Fruit fly (Drosophila melanogaster) whole organism, embryonic: ENCODE data around the gene Alp13.
A peak's percentile ranks its signal among the peaks of the same experiment; 100 is the strongest.

Experiments used
- BEAF-32 ChIP-seq: fragments of 200-800 bp; sonication (Bioruptor generic); optimal IDR thresholded peaks from 3 replicates; lab custom pipeline; 2017; ENCODE audit warnings: missing biosample characterization, missing genetic modification characterization, mild to moderate bottlenecking, moderate library complexity, missing genetic modification reagents
- CG10274 ChIP-seq: fragments of 200-800 bp; sonication (Bioruptor generic); optimal IDR thresholded peaks from 3 replicates; lab custom pipeline; 2017; ENCODE audit warnings: missing biosample characterization, mild to moderate bottlenecking, missing genetic modification characterization
- CG12659 ChIP-seq: fragments of 200-800 bp; sonication (Bioruptor generic); optimal IDR thresholded peaks from 3 replicates; lab custom pipeline; 2017; ENCODE audit warnings: mild to moderate bottlenecking, missing biosample characterization, missing genetic modification reagents, missing genetic modification characterization
- CG13775 ChIP-seq: fragments of 200-800 bp; sonication (Bioruptor generic); optimal IDR thresholded peaks from 3 replicates; lab custom pipeline; 2017; ENCODE audit warnings: missing biosample characterization, mild to moderate bottlenecking, missing genetic modification characterization
- CG15073 ChIP-seq: fragments of 200-800 bp; sonication (Bioruptor generic); optimal IDR thresholded peaks from 2 replicates; lab custom pipeline; 2016; ENCODE audit warnings: missing biosample characterization, missing genetic modification characterization
- CG15269 ChIP-seq: fragments of 200-800 bp; sonication (Bioruptor generic); optimal IDR thresholded peaks from 2 replicates; lab custom pipeline; 2018; ENCODE audit warnings: missing biosample characterization, mild to moderate bottlenecking, missing genetic modification characterization, moderate library complexity
- CG15601 ChIP-seq: fragments of 200-800 bp; sonication (Bioruptor generic); optimal IDR thresholded peaks from 3 replicates; lab custom pipeline; 2019; ENCODE audit warnings: missing biosample characterization, mild to moderate bottlenecking, missing genetic modification characterization, moderate library complexity
- CG16863 ChIP-seq: fragments of 200-800 bp; sonication (Bioruptor generic); optimal IDR thresholded peaks from 3 replicates; lab custom pipeline; 2016; ENCODE audit warnings: missing biosample characterization, missing genetic modification characterization
- CG2116 ChIP-seq: fragments of 200-800 bp; sonication (Bioruptor generic); optimal IDR thresholded peaks from 3 replicates; lab custom pipeline; 2018; ENCODE audit warnings: missing biosample characterization, mild to moderate bottlenecking, missing genetic modification characterization
- CG4820 ChIP-seq: fragments of 200-800 bp; sonication (Bioruptor generic); optimal IDR thresholded peaks from 3 replicates; lab custom pipeline; 2016; ENCODE audit warnings: missing biosample characterization, missing genetic modification characterization
- CG5953 ChIP-seq: fragments of 200-800 bp; sonication (Bioruptor generic); IDR thresholded peaks from 2 replicates; pipeline ENCODE4 v1.3.6; 2022; ENCODE audit warnings: missing biosample characterization, missing genetic modification characterization
- CG6689 ChIP-seq: fragments of 200-800 bp; sonication (Bioruptor generic); IDR thresholded peaks from 2 replicates; pipeline ENCODE4 v1.3.6; 2022; ENCODE audit warnings: missing biosample characterization, missing genetic modification characterization
- CG6813 ChIP-seq: fragments of 200-800 bp; sonication (Bioruptor generic); optimal IDR thresholded peaks from 2 replicates; lab custom pipeline; 2017; ENCODE audit warnings: missing biosample characterization, missing genetic modification characterization, mild to moderate bottlenecking, moderate library complexity, missing genetic modification reagents
- CG7745 ChIP-seq: fragments of 200-800 bp; sonication (Bioruptor generic); optimal IDR thresholded peaks from 2 replicates; lab custom pipeline; 2018; ENCODE audit warnings: missing biosample characterization, mild to moderate bottlenecking, missing genetic modification characterization, moderate library complexity
- CG7839 ChIP-seq: fragments of 200-800 bp; sonication (Bioruptor generic); optimal IDR thresholded peaks from 3 replicates; lab custom pipeline; 2018; ENCODE audit warnings: missing biosample characterization, mild to moderate bottlenecking, missing genetic modification characterization, moderate library complexity
- CG7963 ChIP-seq: fragments of 200-800 bp; sonication (Bioruptor generic); IDR thresholded peaks from 3 replicates; pipeline ENCODE4 v1.3.6; 2022; ENCODE audit warnings: missing biosample characterization, missing genetic modification characterization; ENCODE audit not compliant: partially characterized antibody
- CG8281 ChIP-seq: fragments of 200-800 bp; sonication (Bioruptor generic); optimal IDR thresholded peaks from 2 replicates; lab custom pipeline; 2018; ENCODE audit warnings: missing biosample characterization, mild to moderate bottlenecking, missing genetic modification characterization, moderate library complexity
- CG8924 ChIP-seq: fragments of 200-800 bp; optimal IDR thresholded peaks from 3 replicates; lab custom pipeline; 2019; ENCODE audit warnings: missing biosample characterization, mild to moderate bottlenecking, missing genetic modification characterization, moderate library complexity
- CG8944 ChIP-seq: fragments of 200-800 bp; sonication (Bioruptor generic); optimal IDR thresholded peaks from 3 replicates; lab custom pipeline; 2016; ENCODE audit warnings: missing biosample characterization, missing genetic modification characterization
- Drgx ChIP-seq: fragments of 200-800 bp; sonication (Bioruptor generic); IDR thresholded peaks from 2 replicates; pipeline ENCODE4 v1.3.6; 2022; ENCODE audit warnings: missing biosample characterization, missing genetic modification characterization
- ERR ChIP-seq: fragments of 200-800 bp; sonication (Bioruptor generic); optimal IDR thresholded peaks from 2 replicates; lab custom pipeline; 2016; ENCODE audit warnings: missing biosample characterization, missing genetic modification characterization
- HLHmδ ChIP-seq: fragments of 200-800 bp; sonication (Bioruptor generic); optimal IDR thresholded peaks from 2 replicates; lab custom pipeline; 2018; ENCODE audit warnings: missing biosample characterization, mild to moderate bottlenecking, missing genetic modification characterization, moderate library complexity
- HmgD ChIP-seq: fragments of 200-800 bp; sonication (Bioruptor generic); optimal IDR thresholded peaks from 3 replicates; lab custom pipeline; 2016; ENCODE audit warnings: missing biosample characterization, missing genetic modification characterization
- Hmr ChIP-seq: fragments of 200-800 bp; sonication (Bioruptor generic); optimal IDR thresholded peaks from 3 replicates; lab custom pipeline; 2017; ENCODE audit warnings: mild to moderate bottlenecking, missing biosample characterization, missing genetic modification reagents, missing genetic modification characterization
- Jarid2 ChIP-seq: fragments of 200-800 bp; sonication (Bioruptor generic); optimal IDR thresholded peaks from 3 replicates; lab custom pipeline; 2017; ENCODE audit warnings: mild to moderate bottlenecking, missing biosample characterization, missing genetic modification reagents, missing genetic modification characterization
- Sry-δ ChIP-seq: fragments of 200-800 bp; sonication (Bioruptor generic); optimal IDR thresholded peaks from 2 replicates; lab custom pipeline; 2016; ENCODE audit warnings: missing biosample characterization, missing genetic modification characterization
- Xbp1 ChIP-seq: fragments of 200-800 bp; sonication (Bioruptor generic); optimal IDR thresholded peaks from 3 replicates; lab custom pipeline; 2016; ENCODE audit warnings: missing biosample characterization, mild to moderate bottlenecking, missing genetic modification characterization
- Xrp1 ChIP-seq: fragments of 200-800 bp; sonication (Bioruptor generic); IDR thresholded peaks from 2 replicates; pipeline ENCODE4 v1.3.6; 2022; ENCODE audit warnings: missing biosample characterization, missing genetic modification characterization
- bigmax ChIP-seq: fragments of 200-800 bp; sonication (Bioruptor generic); optimal IDR thresholded peaks from 2 replicates; lab custom pipeline; 2018; ENCODE audit warnings: missing biosample characterization, mild to moderate bottlenecking, missing genetic modification characterization
- bowl ChIP-seq: fragments of 200-800 bp; sonication (Bioruptor generic); IDR thresholded peaks from 2 replicates; pipeline ENCODE4 v1.3.6; 2022; ENCODE audit warnings: missing biosample characterization, missing genetic modification characterization
- cad ChIP-seq: fragments of >200 bp; optimal IDR thresholded peaks from 2 replicates; lab custom pipeline; 2017; ENCODE audit warnings: missing biosample characterization, missing genetic modification characterization
- cwo ChIP-seq: fragments of 200-800 bp; sonication (Bioruptor generic); optimal IDR thresholded peaks from 3 replicates; lab custom pipeline; 2017; ENCODE audit warnings: missing biosample characterization, missing genetic modification characterization, mild to moderate bottlenecking, moderate library complexity, missing genetic modification reagents
- gce ChIP-seq: fragments of 200-800 bp; sonication (Bioruptor generic); IDR thresholded peaks from 3 replicates; pipeline ENCODE4 v1.3.6; 2022; ENCODE audit warnings: missing biosample characterization, missing genetic modification characterization
- gcm ChIP-seq: fragments of 200-800 bp; sonication (Bioruptor generic); optimal IDR thresholded peaks from 2 replicates; lab custom pipeline; 2019; ENCODE audit warnings: missing biosample characterization, mild to moderate bottlenecking, missing genetic modification characterization, moderate library complexity
- gro ChIP-seq: fragments of 200-800 bp; sonication (Bioruptor generic); optimal IDR thresholded peaks from 2 replicates; lab custom pipeline; 2016; ENCODE audit warnings: missing biosample characterization, missing genetic modification characterization
- hkb ChIP-seq, 2 experiments: fragments of 200-800 bp in 1 of 2; fragments of >200 bp in 1 of 2; sonication (Bioruptor generic) in 1 of 2; IDR thresholded peaks in 1 of 2; optimal IDR thresholded peaks in 1 of 2; 2 replicates each; pipeline versions ENCODE4 v1.3.6 to Lab custom; 2017 to 2022; ENCODE audit warnings: missing biosample characterization in 1 of 2, missing genetic modification characterization in 1 of 2
- jing ChIP-seq: fragments of 200-800 bp; sonication (Bioruptor generic); optimal IDR thresholded peaks from 2 replicates; lab custom pipeline; 2018; ENCODE audit warnings: missing biosample characterization, mild to moderate bottlenecking, missing genetic modification characterization
- jumu ChIP-seq: fragments of 200-800 bp; sonication (Bioruptor generic); optimal IDR thresholded peaks from 3 replicates; lab custom pipeline; 2016; ENCODE audit warnings: missing biosample characterization, missing genetic modification characterization
- lbe ChIP-seq: fragments of 200-800 bp; sonication (Bioruptor generic); optimal IDR thresholded peaks from 2 replicates; lab custom pipeline; 2016; ENCODE audit warnings: missing biosample characterization, mild to moderate bottlenecking, missing genetic modification characterization
- peb ChIP-seq: fragments of 200-800 bp; sonication (Bioruptor generic); IDR thresholded peaks from 2 replicates; pipeline ENCODE4 v1.3.6; 2022; ENCODE audit warnings: missing biosample characterization, missing genetic modification characterization
- phol ChIP-seq: fragments of 200-800 bp; sonication (Bioruptor generic); optimal IDR thresholded peaks from 3 replicates; lab custom pipeline; 2018; ENCODE audit warnings: missing biosample characterization, mild to moderate bottlenecking, missing genetic modification characterization, moderate library complexity
- pum ChIP-seq: fragments of 200-800 bp; sonication (Bioruptor generic); optimal IDR thresholded peaks from 2 replicates; lab custom pipeline; 2016; ENCODE audit warnings: missing biosample characterization, missing genetic modification characterization
- pzg ChIP-seq: fragments of 200-800 bp; sonication (Bioruptor generic); optimal IDR thresholded peaks from 3 replicates; lab custom pipeline; 2018; ENCODE audit warnings: missing biosample characterization, mild to moderate bottlenecking, missing genetic modification characterization, moderate library complexity
- run ChIP-seq: fragments of 200-800 bp; sonication (Bioruptor generic); optimal IDR thresholded peaks from 3 replicates; lab custom pipeline; 2018; ENCODE audit warnings: missing biosample characterization, mild to moderate bottlenecking, missing genetic modification characterization
- schlank ChIP-seq: fragments of 200-800 bp; sonication (Bioruptor generic); optimal IDR thresholded peaks from 2 replicates; lab custom pipeline; 2018; ENCODE audit warnings: missing biosample characterization, mild to moderate bottlenecking, missing genetic modification characterization
- sna ChIP-seq: fragments of 200-800 bp; sonication (Bioruptor generic); IDR thresholded peaks from 2 replicates; pipeline ENCODE4 v1.3.6; 2022; ENCODE audit warnings: missing biosample characterization, missing genetic modification characterization; ENCODE audit not compliant: partially characterized antibody
- trh ChIP-seq: fragments of 200-800 bp; sonication (Bioruptor generic); optimal IDR thresholded peaks from 2 replicates; lab custom pipeline; 2016; ENCODE audit warnings: missing biosample characterization, missing genetic modification characterization
- wdn ChIP-seq: fragments of 200-800 bp; sonication (Bioruptor generic); IDR thresholded peaks from 2 replicates; pipeline ENCODE4 v1.3.6; 2022; ENCODE audit warnings: missing biosample characterization, missing genetic modification characterization
- wor ChIP-seq: fragments of 200-800 bp; sonication (Bioruptor generic); IDR thresholded peaks from 2 replicates; pipeline ENCODE4 v1.3.6; 2022; ENCODE audit warnings: missing biosample characterization, missing genetic modification characterization

The Alp13 gene

dm6 chr3R:10048035-10048774, 27.0 kb downstream of the Alp13 start (continued):
- 0 out of 2 replicates have a peak, but pooled peaks have one; percentile 10 for TF ChIP-seq peb
- TF ChIP-seq CG7963: no peak
- TF ChIP-seq Xrp1: peak; percentile 15; the same call in 1 of the 2 replicates
- TF ChIP-seq jing (GFP tag; lab: Kevin White, UChicago): no peak
- no peak for TF ChIP-seq schlank (tag; lab: Kevin White, UChicago)
- no peak for TF ChIP-seq pum (GFP tag; lab: Kevin White, UChicago)
- TF ChIP-seq bowl (GFP tag; lab: Robert Waterston, UW): no peak
- no peak for TF ChIP-seq CG2116 (GFP tag; lab: Kevin White, UChicago)
- no peak for TF ChIP-seq wdn (GFP tag; lab: Robert Waterston, UW)
- no peak for TF ChIP-seq bigmax (GFP tag; lab: Kevin White, UChicago)
- no peak for TF ChIP-seq HmgD (GFP tag; lab: Kevin White, UChicago)
- TF ChIP-seq gce: no peak
- TF ChIP-seq CG7839: peak; percentile 65
- TF ChIP-seq CG13775: peak; percentile 40
- TF ChIP-seq hkb (optimal IDR thresholded peaks at IDR 0.05; lab: Kevin White, UChicago): no peak
- TF ChIP-seq hkb (GFP tag; IDR thresholded peaks at IDR 0.05; lab: Robert Waterston, UW): no peak
- no peak for TF ChIP-seq CG7745 (tag; lab: Kevin White, UChicago)
- no peak for TF ChIP-seq pzg (GFP tag; lab: Kevin White, UChicago)
- peak; percentile 52 for TF ChIP-seq phol (tag; lab: Kevin White, UChicago)
- TF ChIP-seq CG8281 (tag; lab: Kevin White, UChicago): peak; percentile 11
- no peak for TF ChIP-seq BEAF-32 (GFP tag; lab: Kevin White, UChicago)
- TF ChIP-seq CG6813 (GFP tag; lab: Kevin White, UChicago): no peak
- TF ChIP-seq CG4820: no peak
- no peak for TF ChIP-seq cad
- TF ChIP-seq CG10274 (GFP tag; lab: Kevin White, UChicago): peak; percentile 79
- peak; percentile 48 for TF ChIP-seq CG12659 (GFP tag; lab: Kevin White, UChicago)
- no peak for TF ChIP-seq HLHmδ (GFP tag; lab: Kevin White, UChicago)
- TF ChIP-seq Hmr (GFP tag; lab: Kevin White, UChicago): peak; percentile 40
- TF ChIP-seq CG5953 (GFP tag; lab: Robert Waterston, UW): no peak
- TF ChIP-seq jumu (GFP tag; lab: Kevin White, UChicago): no peak
- TF ChIP-seq sna (GFP tag; lab: Robert Waterston, UW): no peak
- TF ChIP-seq Jarid2: no peak
- no peak for TF ChIP-seq run (tag; lab: Kevin White, UChicago)
- TF ChIP-seq ERR (GFP tag; lab: Kevin White, UChicago): no peak
- TF ChIP-seq gro (GFP tag; lab: Kevin White, UChicago): no peak
- TF ChIP-seq Xbp1 (GFP tag; lab: Kevin White, UChicago): peak; percentile 19
- peak; percentile 64 for TF ChIP-seq CG15269 (tag; lab: Kevin White, UChicago)
- TF ChIP-seq trh (GFP tag; lab: Kevin White, UChicago): no peak
- TF ChIP-seq wor (GFP tag; lab: Robert Waterston, UW): no peak
- TF ChIP-seq Drgx: no peak
- peak; percentile 21 for TF ChIP-seq CG15601 (tag; lab: Kevin White, UChicago)
- TF ChIP-seq CG15073 (GFP tag; lab: Kevin White, UChicago): no peak
- TF ChIP-seq Sry-δ (GFP tag; lab: Kevin White, UChicago): no peak
- TF ChIP-seq CG8944 (GFP tag; lab: Kevin White, UChicago): no peak
- TF ChIP-seq gcm (GFP tag; lab: Kevin White, UChicago): peak; percentile 24
- peak; percentile 11 for TF ChIP-seq CG8924 (tag; lab: Kevin White, UChicago)
- peak; percentile 39 for TF ChIP-seq lbe
- peak; percentile 16 for TF ChIP-seq cwo
- no peak for TF ChIP-seq CG16863
- TF ChIP-seq CG6689 (GFP tag; lab: Robert Waterston, UW): 0 out of 2 replicates have a peak, but pooled peaks have one; percentile 22
